Worm (Caenorhabditis elegans) whole organism, late embryonic: ENCODE results near the gene npr-43.
A peak's percentile ranks its signal among the peaks of the same experiment; 100 is the strongest.

Source experiments
- C08G9.2 ChIP-seq: sonication (generic microtip); optimal IDR thresholded peaks from 2 replicates; lab custom pipeline; 2016; ENCODE audit warnings: mild to moderate bottlenecking, missing genetic modification characterization, moderate library complexity, missing compliant biosample characterization
- C38D4.7 ChIP-seq: fragments of 200-800 bp; sonication (Bioruptor generic); optimal IDR thresholded peaks from 2 replicates; lab custom pipeline; 2018; ENCODE audit warnings: mild to moderate bottlenecking, missing genetic modification characterization, moderate library complexity, missing compliant biosample characterization
- F13H6.1 ChIP-seq: sonication (generic microtip); optimal IDR thresholded peaks from 2 replicates; lab custom pipeline; 2016; ENCODE audit warnings: missing genetic modification characterization, missing compliant biosample characterization
- K09A11.1 ChIP-seq: sonication (generic microtip); optimal IDR thresholded peaks from 2 replicates; lab custom pipeline; 2017; ENCODE audit warnings: antibody characterized with exemption, mild to moderate bottlenecking, missing genetic modification characterization, missing compliant biosample characterization; ENCODE audit not compliant: insufficient read depth
- T23F11.4 ChIP-seq: fragments of 200-800 bp; sonication (Bioruptor generic); optimal IDR thresholded peaks from 2 replicates; lab custom pipeline; 2018; ENCODE audit warnings: mild to moderate bottlenecking, missing genetic modification characterization, missing compliant biosample characterization
- Y22D7AL.16 ChIP-seq: sonication (generic microtip); optimal IDR thresholded peaks from 2 replicates; lab custom pipeline; 2016; ENCODE audit warnings: missing genetic modification characterization, missing compliant biosample characterization
- ahr-1 ChIP-seq: sonication (generic microtip); optimal IDR thresholded peaks from 2 replicates; lab custom pipeline; 2016; ENCODE audit warnings: missing genetic modification characterization, missing compliant biosample characterization
- ama-1 ChIP-seq: fragments of 150-350 bp; optimal IDR thresholded peaks from 2 replicates; lab custom pipeline; 2014
- ceh-24 ChIP-seq: sonication (generic microtip); optimal IDR thresholded peaks from 2 replicates; lab custom pipeline; 2016; ENCODE audit warnings: mild to moderate bottlenecking, missing genetic modification characterization, missing compliant biosample characterization
- ceh-31 ChIP-seq: sonication (generic microtip); optimal IDR thresholded peaks from 2 replicates; lab custom pipeline; 2016; ENCODE audit warnings: missing genetic modification characterization, missing compliant biosample characterization
- ceh-34 ChIP-seq: sonication (generic microtip); optimal IDR thresholded peaks from 2 replicates; lab custom pipeline; 2016; ENCODE audit warnings: mild to moderate bottlenecking, missing genetic modification characterization, missing compliant biosample characterization
- ceh-9 ChIP-seq: sonication (generic microtip); optimal IDR thresholded peaks from 2 replicates; lab custom pipeline; 2016; ENCODE audit warnings: mild to moderate bottlenecking, missing genetic modification characterization, inconsistent platforms, missing compliant biosample characterization
- che-1 ChIP-seq: sonication (generic microtip); optimal IDR thresholded peaks from 2 replicates; lab custom pipeline; 2016; ENCODE audit warnings: mild to moderate bottlenecking, missing genetic modification characterization, missing compliant biosample characterization
- dmd-4 ChIP-seq: sonication (generic microtip); optimal IDR thresholded peaks from 2 replicates; lab custom pipeline; 2016; ENCODE audit warnings: borderline replicate concordance, missing genetic modification characterization, missing compliant biosample characterization
- elt-4 ChIP-seq: sonication (generic microtip); optimal IDR thresholded peaks from 2 replicates; lab custom pipeline; 2016; ENCODE audit warnings: missing genetic modification characterization, missing compliant biosample characterization
- ets-4 ChIP-seq: sonication (generic microtip); optimal IDR thresholded peaks from 2 replicates; lab custom pipeline; 2016; ENCODE audit warnings: missing genetic modification characterization, missing compliant biosample characterization
- eyg-1 ChIP-seq: sonication (generic microtip); optimal IDR thresholded peaks from 2 replicates; lab custom pipeline; 2016; ENCODE audit warnings: missing genotype, missing genetic modification characterization, missing compliant biosample characterization
- fkh-10 ChIP-seq: fragments of 150-350 bp; optimal IDR thresholded peaks from 2 replicates; lab custom pipeline; 2014; ENCODE audit warnings: missing biosample characterization, missing genetic modification reagents, missing genetic modification characterization
- fkh-6 ChIP-seq: sonication (generic microtip); optimal IDR thresholded peaks from 2 replicates; lab custom pipeline; 2016; ENCODE audit warnings: missing genetic modification characterization, missing compliant biosample characterization
- gmeb-2 ChIP-seq: sonication (generic microtip); optimal IDR thresholded peaks from 2 replicates; lab custom pipeline; 2016; ENCODE audit warnings: missing genetic modification characterization, inconsistent platforms, missing compliant biosample characterization
- hlh-13 ChIP-seq: fragments of 200-800 bp; sonication (Bioruptor generic); optimal IDR thresholded peaks from 2 replicates; lab custom pipeline; 2018; ENCODE audit warnings: mild to moderate bottlenecking, missing genetic modification characterization, missing compliant biosample characterization
- hlh-15 ChIP-seq: sonication (generic microtip); optimal IDR thresholded peaks from 2 replicates; lab custom pipeline; 2016; ENCODE audit warnings: missing genetic modification characterization, missing compliant biosample characterization
- hlh-30 ChIP-seq: sonication (generic microtip); optimal IDR thresholded peaks from 2 replicates; lab custom pipeline; 2017; ENCODE audit warnings: antibody characterized with exemption, missing genetic modification characterization, missing compliant biosample characterization; ENCODE audit not compliant: insufficient read depth
- hlh-8 ChIP-seq: sonication (generic microtip); optimal IDR thresholded peaks from 2 replicates; lab custom pipeline; 2016; ENCODE audit warnings: missing genotype, missing genetic modification characterization, missing compliant biosample characterization
- lim-6 ChIP-seq: sonication (generic microtip); optimal IDR thresholded peaks from 2 replicates; lab custom pipeline; 2016; ENCODE audit warnings: missing genetic modification characterization, missing compliant biosample characterization
- lin-11 ChIP-seq: fragments of 200-800 bp; sonication (Bioruptor generic); optimal IDR thresholded peaks from 2 replicates; lab custom pipeline; 2018; ENCODE audit warnings: mild to moderate bottlenecking, missing genetic modification characterization, missing compliant biosample characterization
- madf-2 ChIP-seq: sonication (generic microtip); optimal IDR thresholded peaks from 2 replicates; lab custom pipeline; 2017; ENCODE audit warnings: missing genetic modification characterization, missing compliant biosample characterization
- mec-3 ChIP-seq: sonication (generic microtip); optimal IDR thresholded peaks from 2 replicates; lab custom pipeline; 2016; ENCODE audit warnings: borderline replicate concordance, missing genetic modification characterization, missing compliant biosample characterization
- nfya-1 ChIP-seq: sonication (generic microtip); optimal IDR thresholded peaks from 2 replicates; lab custom pipeline; 2017; ENCODE audit warnings: missing genetic modification characterization, mild to moderate bottlenecking, missing compliant biosample characterization, antibody characterized with exemption, moderate library complexity
- nhr-232 ChIP-seq: sonication (generic microtip); optimal IDR thresholded peaks from 2 replicates; lab custom pipeline; 2016; ENCODE audit warnings: missing genetic modification characterization, missing compliant biosample characterization
- npax-4 ChIP-seq: sonication (generic microtip); optimal IDR thresholded peaks from 2 replicates; lab custom pipeline; 2016; ENCODE audit warnings: missing genetic modification characterization, missing compliant biosample characterization
- odd-2 ChIP-seq: sonication (generic microtip); optimal IDR thresholded peaks from 2 replicates; lab custom pipeline; 2017; ENCODE audit warnings: antibody characterized with exemption, mild to moderate bottlenecking, missing genetic modification characterization, missing compliant biosample characterization
- pag-3 ChIP-seq: sonication (generic microtip); optimal IDR thresholded peaks from 2 replicates; lab custom pipeline; 2016; ENCODE audit warnings: missing compliant biosample characterization, missing genetic modification characterization, borderline replicate concordance
- pax-1 ChIP-seq: fragments of 150-350 bp; optimal IDR thresholded peaks from 2 replicates; lab custom pipeline; 2014; ENCODE audit warnings: missing biosample characterization, missing genetic modification characterization
- pha-2 ChIP-seq: sonication (generic microtip); optimal IDR thresholded peaks from 2 replicates; lab custom pipeline; 2017; ENCODE audit warnings: mild to moderate bottlenecking, missing genetic modification characterization, missing compliant biosample characterization
- pha-4 ChIP-seq: fragments of 150-350 bp; optimal IDR thresholded peaks from 2 replicates; lab custom pipeline; 2018; ENCODE audit warnings: missing biosample characterization, missing genetic modification reagents, missing genetic modification characterization
- pqm-1 ChIP-seq: sonication (generic microtip); optimal IDR thresholded peaks from 2 replicates; lab custom pipeline; 2016; ENCODE audit warnings: missing genetic modification characterization, missing compliant biosample characterization
- pros-1 ChIP-seq: fragments of 150-350 bp; optimal IDR thresholded peaks from 2 replicates; lab custom pipeline; 2014; ENCODE audit warnings: missing biosample characterization, missing genetic modification reagents, missing genetic modification characterization
- rnt-1 ChIP-seq: sonication (generic microtip); optimal IDR thresholded peaks from 2 replicates; lab custom pipeline; 2016; ENCODE audit warnings: missing genetic modification characterization, missing compliant biosample characterization
- sdc-2 ChIP-seq: sonication (generic microtip); optimal IDR thresholded peaks from 2 replicates; lab custom pipeline; 2016; ENCODE audit warnings: missing genotype, missing genetic modification characterization, missing compliant biosample characterization
- sox-2 ChIP-seq: fragments of 200-800 bp; sonication (Bioruptor generic); IDR thresholded peaks from 2 replicates; pipeline ENCODE4 v1.3.6; 2022; ENCODE audit warnings: missing genetic modification reagents, missing genetic modification characterization, missing compliant biosample characterization
- sox-4 ChIP-seq: sonication (generic microtip); optimal IDR thresholded peaks from 2 replicates; lab custom pipeline; 2017; ENCODE audit warnings: mild to moderate bottlenecking, missing genetic modification characterization, inconsistent platforms, missing compliant biosample characterization
- syd-9 ChIP-seq: sonication (generic microtip); optimal IDR thresholded peaks from 2 replicates; lab custom pipeline; 2016; ENCODE audit warnings: mild to moderate bottlenecking, missing genetic modification characterization, moderate library complexity, missing compliant biosample characterization
- tbx-2 ChIP-seq: sonication (generic microtip); optimal IDR thresholded peaks from 2 replicates; lab custom pipeline; 2016; ENCODE audit warnings: missing genetic modification characterization, missing compliant biosample characterization
- tbx-7 ChIP-seq: sonication (generic microtip); optimal IDR thresholded peaks from 2 replicates; lab custom pipeline; 2016; ENCODE audit warnings: missing genotype, missing genetic modification characterization, missing compliant biosample characterization
- ttx-3 ChIP-seq: sonication (generic microtip); optimal IDR thresholded peaks from 2 replicates; lab custom pipeline; 2016; ENCODE audit warnings: missing genetic modification reagents, missing genetic modification characterization, missing compliant biosample characterization
- unc-3 ChIP-seq, 2 experiments: fragments of 200-800 bp in 1 of 2; sonication (Bioruptor generic) in 1 of 2; sonication (generic microtip) in 1 of 2; conservative IDR thresholded peaks in 1 of 2; optimal IDR thresholded peaks in 1 of 2; 2 replicates each; pipeline versions ENCODE4 v1.3.6 to Lab custom; 2016 to 2022; ENCODE audit warnings: missing compliant biosample characterization in 2 of 2, missing genetic modification characterization in 2 of 2, missing genetic modification reagents in 1 of 2
- unc-42 ChIP-seq: sonication (generic microtip); optimal IDR thresholded peaks from 2 replicates; lab custom pipeline; 2016; ENCODE audit warnings: missing genotype, missing genetic modification characterization, missing compliant biosample characterization
- unc-55 ChIP-seq: sonication (generic microtip); optimal IDR thresholded peaks from 2 replicates; lab custom pipeline; 2017; ENCODE audit warnings: missing biosample characterization, missing genetic modification reagents, missing genetic modification characterization
- unc-86 ChIP-seq: sonication (generic microtip); optimal IDR thresholded peaks from 2 replicates; lab custom pipeline; 2016; ENCODE audit warnings: missing genetic modification characterization, missing compliant biosample characterization
- zip-5 ChIP-seq: sonication (generic microtip); optimal IDR thresholded peaks from 2 replicates; lab custom pipeline; 2016; ENCODE audit warnings: missing genetic modification characterization, missing compliant biosample characterization
- ztf-16 ChIP-seq: sonication (generic microtip); optimal IDR thresholded peaks from 2 replicates; lab custom pipeline; 2017; ENCODE audit warnings: missing genetic modification characterization, missing compliant biosample characterization

Gene npr-43

DNA sequence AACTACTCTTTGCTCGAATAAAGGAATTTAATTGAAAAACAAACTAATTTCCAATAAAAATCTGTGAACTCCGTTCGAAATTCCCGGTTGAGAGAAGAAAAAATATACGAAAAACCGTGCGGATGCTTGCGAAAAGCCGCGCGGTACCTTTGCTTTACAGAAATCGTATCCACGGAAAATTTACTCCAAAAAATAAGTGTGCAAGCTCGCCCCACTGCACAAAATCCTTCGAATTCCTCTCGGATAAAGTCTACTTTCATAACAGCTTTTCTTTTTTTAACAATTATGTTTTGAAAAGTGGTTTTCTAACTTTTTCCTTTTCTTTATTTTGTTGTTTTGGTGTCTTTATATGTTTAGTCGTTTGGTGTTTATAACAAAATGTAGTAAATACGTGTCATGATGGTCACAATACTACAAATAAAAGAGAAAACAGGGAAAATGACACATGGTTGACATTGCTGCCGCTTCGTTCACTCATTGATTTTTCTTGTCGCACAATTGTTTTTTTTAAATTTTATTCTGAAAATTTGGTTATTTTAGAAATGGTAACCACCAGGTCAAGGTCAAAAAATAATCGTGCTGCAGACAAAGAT is 31.6 kb downstream of the npr-43 start, which contains the start of gene cept-2 (continued):
- TF ChIP-seq K09A11.1 (tag; lab: Kevin White, UChicago): peak; percentile 21
- TF ChIP-seq sox-4 (tag; lab: Kevin White, UChicago): no peak
- no peak for TF ChIP-seq pag-3 (tag; lab: Kevin White, UChicago)
- no peak for TF ChIP-seq pros-1
- TF ChIP-seq lim-6 (tag; lab: Kevin White, UChicago): peak; percentile 73
- TF ChIP-seq dmd-4 (tag; lab: Kevin White, UChicago): no peak
- peak; percentile 32 for TF ChIP-seq zip-5
- TF ChIP-seq ama-1 (lab: Kevin White, UChicago): no peak
- peak; percentile 30 for TF ChIP-seq F13H6.1
- TF ChIP-seq elt-4 (tag; lab: Kevin White, UChicago): no peak
- TF ChIP-seq unc-42: peak; percentile 83
- peak; percentile 87 for TF ChIP-seq tbx-2 (tag; lab: Kevin White, UChicago)
- TF ChIP-seq unc-55 (GFP tag; lab: Kevin White, UChicago): no peak
- TF ChIP-seq nhr-232 (tag; lab: Kevin White, UChicago): no peak
- TF ChIP-seq pha-4 (tag; lab: Kevin White, UChicago): no peak
- TF ChIP-seq ceh-9 (tag; lab: Kevin White, UChicago): no peak
- no peak for TF ChIP-seq pha-2 (tag; lab: Kevin White, UChicago)
- TF ChIP-seq mec-3 (tag; lab: Kevin White, UChicago): no peak
- peak; percentile 84 for TF ChIP-seq C08G9.2 (tag; lab: Kevin White, UChicago)
- TF ChIP-seq che-1: no peak
- TF ChIP-seq sox-2 (GFP tag; lab: Robert Waterston, UW): no peak
- TF ChIP-seq fkh-6: no peak
- no peak for TF ChIP-seq ttx-3 (tag; lab: Kevin White, UChicago)
- TF ChIP-seq T23F11.4 (GFP tag; lab: Kevin White, UChicago): no peak
- TF ChIP-seq hlh-15: no peak
- peak; percentile 94 for TF ChIP-seq ceh-31 (tag; lab: Kevin White, UChicago)
- peak; percentile 84 for TF ChIP-seq rnt-1 (tag; lab: Kevin White, UChicago)
- TF ChIP-seq unc-3 (GFP tag; conservative IDR thresholded peaks at IDR 0.05; lab: Robert Waterston, UW): no peak
- TF ChIP-seq unc-3 (tag; optimal IDR thresholded peaks at IDR 0.05; lab: Kevin White, UChicago): no peak
- no peak for TF ChIP-seq eyg-1 (tag; lab: Kevin White, UChicago)
- TF ChIP-seq fkh-10 (GFP tag; lab: Kevin White, UChicago): no peak
- peak; percentile 61 for TF ChIP-seq ceh-34 (tag; lab: Kevin White, UChicago)
- no peak for TF ChIP-seq hlh-13
- TF ChIP-seq lin-11 (tag; lab: Kevin White, UChicago): no peak
- no peak for TF ChIP-seq ceh-24
- no peak for TF ChIP-seq syd-9 (tag; lab: Kevin White, UChicago)
- no peak for TF ChIP-seq sdc-2 (tag; lab: Kevin White, UChicago)
- TF ChIP-seq unc-86 (tag; lab: Kevin White, UChicago): peak; percentile 59
- peak; percentile 57 for TF ChIP-seq ztf-16 (tag; lab: Kevin White, UChicago)
- TF ChIP-seq nfya-1 (tag; lab: Kevin White, UChicago): peak; percentile 75
- peak; percentile 58 for TF ChIP-seq hlh-8
- TF ChIP-seq pax-1: peak; percentile 75
- peak; percentile 44 for TF ChIP-seq madf-2 (tag; lab: Kevin White, UChicago)
- TF ChIP-seq C38D4.7 (GFP tag; lab: Kevin White, UChicago): no peak
- TF ChIP-seq odd-2 (tag; lab: Kevin White, UChicago): no peak
- no peak for TF ChIP-seq npax-4
- no peak for TF ChIP-seq Y22D7AL.16
- TF ChIP-seq gmeb-2: peak; percentile 21
- TF ChIP-seq pqm-1 (tag; lab: Kevin White, UChicago): peak; percentile 8
- peak; percentile 4 for TF ChIP-seq hlh-30 (tag; lab: Kevin White, UChicago)
- peak; percentile 65 for TF ChIP-seq tbx-7 (tag; lab: Kevin White, UChicago)
- TF ChIP-seq ets-4 (tag; lab: Kevin White, UChicago): peak; percentile 46
- peak; percentile 57 for TF ChIP-seq ahr-1
